Fruit fly (Drosophila melanogaster) whole organism, embryonic: Measurements from ENCODE around the gene CG33654.

ENCODE experiments used
- C15 ChIP-seq: fragments of 200-800 bp; sonication (Bioruptor generic); IDR thresholded peaks from 3 replicates; pipeline ENCODE4 v1.3.6; 2022; ENCODE audit warnings: missing biosample characterization, missing genetic modification characterization
- CG10565 ChIP-seq: fragments of 200-800 bp; sonication (Bioruptor generic); optimal IDR thresholded peaks from 3 replicates; lab custom pipeline; 2016; ENCODE audit warnings: missing biosample characterization, mild to moderate bottlenecking, missing genetic modification characterization
- CG11560 ChIP-seq: fragments of 200-800 bp; sonication (Bioruptor generic); IDR thresholded peaks from 3 replicates; pipeline ENCODE4 v1.3.6; 2022; ENCODE audit warnings: missing biosample characterization, missing genetic modification characterization
- CG14014 ChIP-seq: fragments of 200-800 bp; sonication (Bioruptor generic); IDR thresholded peaks from 2 replicates; pipeline ENCODE4 v1.3.6; 2022; ENCODE audit warnings: missing biosample characterization, missing genetic modification characterization
- CG16815 ChIP-seq: fragments of 200-800 bp; sonication (Bioruptor generic); optimal IDR thresholded peaks from 3 replicates; lab custom pipeline; 2017; ENCODE audit warnings: missing biosample characterization, mild to moderate bottlenecking, missing genetic modification characterization
- CG17328 ChIP-seq: fragments of 200-800 bp; sonication (Bioruptor generic); IDR thresholded peaks from 2 replicates; pipeline ENCODE4 v1.3.6; 2022; ENCODE audit warnings: missing biosample characterization, missing genetic modification characterization
- CG2129 ChIP-seq: fragments of 200-800 bp; sonication (Bioruptor generic); IDR thresholded peaks from 2 replicates; pipeline ENCODE4 v1.3.6; 2022; ENCODE audit warnings: missing biosample characterization, missing genetic modification characterization; ENCODE audit not compliant: partially characterized antibody
- CG31365 ChIP-seq: fragments of 200-800 bp; sonication (Bioruptor generic); optimal IDR thresholded peaks from 2 replicates; lab custom pipeline; 2018; ENCODE audit warnings: missing biosample characterization, mild to moderate bottlenecking, missing genetic modification characterization
- CG3838 ChIP-seq: fragments of 200-800 bp; sonication (Bioruptor generic); optimal IDR thresholded peaks from 3 replicates; lab custom pipeline; 2016; ENCODE audit warnings: missing biosample characterization, missing genetic modification characterization
- CG4328 ChIP-seq: fragments of 200-800 bp; sonication (Bioruptor generic); optimal IDR thresholded peaks from 3 replicates; lab custom pipeline; 2017; ENCODE audit warnings: missing biosample characterization, missing genetic modification reagents, missing genetic modification characterization
- CG4617 ChIP-seq: fragments of 200-800 bp; sonication (Bioruptor generic); optimal IDR thresholded peaks from 3 replicates; lab custom pipeline; 2016; ENCODE audit warnings: missing biosample characterization, missing genetic modification characterization, borderline replicate concordance
- CG6175 ChIP-seq: fragments of 200-800 bp; sonication (Bioruptor generic); IDR thresholded peaks from 3 replicates; pipeline ENCODE4 v1.3.6; 2022; ENCODE audit warnings: missing biosample characterization, missing genetic modification characterization
- CG7372 ChIP-seq: fragments of 200-800 bp; sonication (Bioruptor generic); IDR thresholded peaks from 2 replicates; pipeline ENCODE4 v1.3.6; 2022; ENCODE audit warnings: missing biosample characterization, missing genetic modification characterization
- CG7556 ChIP-seq: fragments of 200-800 bp; sonication (Bioruptor generic); optimal IDR thresholded peaks from 2 replicates; lab custom pipeline; 2017; ENCODE audit warnings: missing biosample characterization, mild to moderate bottlenecking, missing genetic modification characterization
- CG9437 ChIP-seq: fragments of 200-800 bp; sonication (Bioruptor generic); optimal IDR thresholded peaks from 2 replicates; lab custom pipeline; 2018; ENCODE audit warnings: missing biosample characterization, mild to moderate bottlenecking, missing genetic modification characterization
- D19A ChIP-seq: fragments of 200-800 bp; optimal IDR thresholded peaks from 3 replicates; lab custom pipeline; 2019; ENCODE audit warnings: missing biosample characterization, mild to moderate bottlenecking, missing genetic modification characterization, moderate library complexity
- D19B ChIP-seq: fragments of 200-800 bp; sonication (Bioruptor generic); optimal IDR thresholded peaks from 2 replicates; lab custom pipeline; 2017; ENCODE audit warnings: missing biosample characterization, mild to moderate bottlenecking, missing genetic modification characterization
- Dll ChIP-seq: fragments of 200-800 bp; sonication (Bioruptor generic); IDR thresholded peaks from 4 replicates; pipeline ENCODE4 v1.3.6; 2022; ENCODE audit warnings: missing biosample characterization, missing genetic modification characterization; ENCODE audit not compliant: partially characterized antibody
- Ets97D ChIP-seq: fragments of 200-800 bp; sonication (Bioruptor generic); optimal IDR thresholded peaks from 3 replicates; lab custom pipeline; 2016; ENCODE audit warnings: missing biosample characterization, missing genetic modification characterization
- HLH4C ChIP-seq: fragments of 200-800 bp; sonication (Bioruptor generic); IDR thresholded peaks from 3 replicates; pipeline ENCODE4 v1.3.6; 2022; ENCODE audit warnings: missing biosample characterization, missing genetic modification characterization; ENCODE audit not compliant: partially characterized antibody
- MTF-1 ChIP-seq: fragments of 200-800 bp; sonication (Bioruptor generic); optimal IDR thresholded peaks from 2 replicates; lab custom pipeline; 2018; ENCODE audit warnings: missing biosample characterization, mild to moderate bottlenecking, missing genetic modification characterization, borderline replicate concordance
- Neu2 ChIP-seq: fragments of 200-800 bp; sonication (Bioruptor generic); optimal IDR thresholded peaks from 3 replicates; lab custom pipeline; 2016; ENCODE audit warnings: missing biosample characterization, missing genetic modification characterization, borderline replicate concordance
- Sry-β ChIP-seq: fragments of 200-800 bp; sonication (Bioruptor generic); optimal IDR thresholded peaks from 2 replicates; lab custom pipeline; 2018; ENCODE audit warnings: missing biosample characterization, mild to moderate bottlenecking, missing genetic modification characterization, moderate library complexity
- Tbp ChIP-seq: fragments of >200 bp; optimal IDR thresholded peaks from 2 replicates; lab custom pipeline; 2018; ENCODE audit warnings: missing biosample characterization, missing genetic modification characterization
- ac ChIP-seq: fragments of 200-800 bp; sonication (Bioruptor generic); optimal IDR thresholded peaks from 3 replicates; lab custom pipeline; 2017; ENCODE audit warnings: missing biosample characterization, mild to moderate bottlenecking, missing genetic modification characterization
- ash1 ChIP-seq: fragments of 200-800 bp; sonication (Bioruptor generic); optimal IDR thresholded peaks from 2 replicates; lab custom pipeline; 2018; ENCODE audit warnings: missing biosample characterization, mild to moderate bottlenecking, missing genetic modification characterization
- az2 ChIP-seq: fragments of 200-800 bp; sonication (Bioruptor generic); optimal IDR thresholded peaks from 3 replicates; lab custom pipeline; 2016; ENCODE audit warnings: missing biosample characterization, missing genetic modification characterization
- bowl ChIP-seq: fragments of 200-800 bp; sonication (Bioruptor generic); IDR thresholded peaks from 2 replicates; pipeline ENCODE4 v1.3.6; 2022; ENCODE audit warnings: missing biosample characterization, missing genetic modification characterization
- crol ChIP-seq: fragments of 200-800 bp; sonication (Bioruptor generic); IDR thresholded peaks from 2 replicates; pipeline ENCODE4 v1.3.6; 2022; ENCODE audit warnings: missing biosample characterization, missing genetic modification characterization
- da ChIP-seq: fragments of 200-800 bp; sonication (Bioruptor generic); optimal IDR thresholded peaks from 2 replicates; lab custom pipeline; 2016; ENCODE audit warnings: missing biosample characterization, missing genetic modification characterization
- danr ChIP-seq: fragments of 200-800 bp; sonication (Bioruptor generic); IDR thresholded peaks from 2 replicates; pipeline ENCODE4 v1.3.6; 2022; ENCODE audit warnings: missing biosample characterization, missing genetic modification characterization
- dmrt99B ChIP-seq: fragments of 200-800 bp; sonication (Bioruptor generic); optimal IDR thresholded peaks from 2 replicates; lab custom pipeline; 2018; ENCODE audit warnings: missing biosample characterization, mild to moderate bottlenecking, missing genetic modification characterization, moderate library complexity
- dpn ChIP-seq, 2 experiments: fragments of 200-800 bp; sonication (Bioruptor generic); optimal IDR thresholded peaks; 3 replicates each; lab custom pipeline; 2016; ENCODE audit warnings: missing biosample characterization in 2 of 2, missing genetic modification characterization in 2 of 2
- eve ChIP-seq, 2 experiments: fragments of >200 bp; optimal IDR thresholded peaks; 2 replicates each; lab custom pipeline; 2017; ENCODE audit warnings: missing biosample characterization in 2 of 2, missing genetic modification characterization in 2 of 2
- gfzf ChIP-seq: fragments of 200-800 bp; sonication (Bioruptor generic); optimal IDR thresholded peaks from 2 replicates; lab custom pipeline; 2016; ENCODE audit warnings: missing biosample characterization, mild to moderate bottlenecking, missing genetic modification characterization, moderate library complexity
- grn ChIP-seq: fragments of 200-800 bp; sonication (Bioruptor generic); optimal IDR thresholded peaks from 3 replicates; lab custom pipeline; 2017; ENCODE audit warnings: missing biosample characterization, missing genetic modification characterization
- her ChIP-seq: fragments of 200-800 bp; sonication (Bioruptor generic); optimal IDR thresholded peaks from 2 replicates; lab custom pipeline; 2016; ENCODE audit warnings: missing biosample characterization, missing genetic modification characterization
- lab ChIP-seq: fragments of 200-800 bp; sonication (Bioruptor generic); optimal IDR thresholded peaks from 3 replicates; lab custom pipeline; 2017; ENCODE audit warnings: missing biosample characterization, missing genetic modification characterization, mild to moderate bottlenecking, moderate library complexity, missing genetic modification reagents
- mirr ChIP-seq: fragments of 200-800 bp; sonication (Bioruptor generic); optimal IDR thresholded peaks from 3 replicates; lab custom pipeline; 2018; ENCODE audit warnings: missing biosample characterization, mild to moderate bottlenecking, missing genetic modification characterization
- nom ChIP-seq: fragments of 200-800 bp; sonication (Bioruptor generic); optimal IDR thresholded peaks from 2 replicates; lab custom pipeline; 2017; ENCODE audit warnings: missing biosample characterization, missing genetic modification characterization, mild to moderate bottlenecking, moderate library complexity, missing genetic modification reagents
- pan ChIP-seq, 4 experiments: fragments of >200 bp in 3 of 4; fragments of 200-800 bp in 1 of 4; sonication (Bioruptor generic) in 1 of 4; optimal IDR thresholded peaks in 3 of 4; IDR thresholded peaks in 1 of 4; 2 replicates each; pipeline versions ENCODE4 v1.3.6 to Lab custom; 2017 to 2022; ENCODE audit warnings: missing biosample characterization in 2 of 4, missing genetic modification characterization in 2 of 4, mixed read lengths in 1 of 4
- pb ChIP-seq: fragments of 200-800 bp; sonication (Bioruptor generic); optimal IDR thresholded peaks from 3 replicates; lab custom pipeline; 2016; ENCODE audit warnings: missing biosample characterization, missing genetic modification characterization
- prd ChIP-seq, 3 experiments: fragments of >200 bp in 2 of 3; fragments of 200-800 bp in 1 of 3; sonication (Bioruptor generic) in 1 of 3; optimal IDR thresholded peaks in 2 of 3; IDR thresholded peaks in 1 of 3; 2 replicates in 2 of 3; 3 replicates in 1 of 3; pipeline versions ENCODE4 v1.3.6 to Lab custom; 2017 to 2022; ENCODE audit warnings: missing biosample characterization in 1 of 3, missing genetic modification characterization in 1 of 3
- sim ChIP-seq: fragments of 200-800 bp; sonication (Bioruptor generic); IDR thresholded peaks from 2 replicates; pipeline ENCODE4 v1.3.6; 2022; ENCODE audit warnings: missing biosample characterization, missing genetic modification characterization
- sug ChIP-seq: fragments of 200-800 bp; optimal IDR thresholded peaks from 2 replicates; lab custom pipeline; 2019; ENCODE audit warnings: missing biosample characterization, mild to moderate bottlenecking, missing genetic modification characterization, moderate library complexity
- tx ChIP-seq: fragments of 200-800 bp; sonication (Bioruptor generic); optimal IDR thresholded peaks from 2 replicates; lab custom pipeline; 2016; ENCODE audit warnings: missing biosample characterization, missing genetic modification characterization
- z ChIP-seq: fragments of 200-800 bp; sonication (Bioruptor generic); IDR thresholded peaks from 3 replicates; pipeline ENCODE4 v1.3.6; 2022; ENCODE audit warnings: missing biosample characterization, missing genetic modification characterization
- zen ChIP-seq: fragments of 200-800 bp; sonication (Bioruptor generic); optimal IDR thresholded peaks from 3 replicates; lab custom pipeline; 2018; ENCODE audit warnings: missing biosample characterization, mild to moderate bottlenecking, missing genetic modification characterization, moderate library complexity

Gene CG33654

dm6 chr3R:9563240-9563992 is 19.6 kb downstream of the CG33654 start, which contains the start of the genes CG9393 and Vps45 (continued):
- TF ChIP-seq sug (tag; lab: Kevin White, UChicago), result peak; percentile 83
- TF ChIP-seq Ets97D (GFP tag; lab: Kevin White, UChicago), result peak; percentile 77
- peak; percentile 92 for TF ChIP-seq CG11560 (tag; lab: Robert Waterston, UW)
- no peak for TF ChIP-seq CG10565 (GFP tag; lab: Kevin White, UChicago)
- no peak for TF ChIP-seq D19B (GFP tag; lab: Kevin White, UChicago)
- no peak for TF ChIP-seq crol (GFP tag; lab: Robert Waterston, UW)
- no peak for TF ChIP-seq her
- peak; percentile 75 for TF ChIP-seq CG2129 (GFP tag; lab: Robert Waterston, UW)
- peak; percentile 25 for TF ChIP-seq tx
- TF ChIP-seq CG7556 (GFP tag; lab: Kevin White, UChicago), result peak; percentile 50
- no peak for TF ChIP-seq CG31365 (tag; lab: Kevin White, UChicago)
- TF ChIP-seq z (GFP tag; lab: Robert Waterston, UW), result no peak
- peak; percentile 84 for TF ChIP-seq grn (GFP tag; lab: Kevin White, UChicago)
- TF ChIP-seq gfzf (GFP tag; lab: Kevin White, UChicago), result peak; percentile 27
- no peak for TF ChIP-seq danr (GFP tag; lab: Robert Waterston, UW)
- no peak for TF ChIP-seq MTF-1 (GFP tag; lab: Kevin White, UChicago)
- peak; percentile 5 for TF ChIP-seq Neu2 (GFP tag; lab: Kevin White, UChicago)
- TF ChIP-seq CG4617, result peak; percentile 75
- TF ChIP-seq ash1 (GFP tag; lab: Kevin White, UChicago), result no peak
- peak; percentile 95 for TF ChIP-seq Dll (GFP tag; lab: Robert Waterston, UW)
- peak; percentile 3 for TF ChIP-seq CG16815 (GFP tag; lab: Kevin White, UChicago)
- TF ChIP-seq CG3838 (GFP tag; lab: Kevin White, UChicago), result no peak
- TF ChIP-seq prd (optimal IDR thresholded peaks at IDR 0.05; lab: Kevin White, UChicago), result no peak
- TF ChIP-seq prd (GFP tag; IDR thresholded peaks at IDR 0.05; lab: Robert Waterston, UW), result peak; percentile 66
- no peak for TF ChIP-seq dmrt99B (tag; lab: Kevin White, UChicago)
- TF ChIP-seq CG9437 (GFP tag; lab: Kevin White, UChicago), result peak; percentile 42
- peak; percentile 29 for TF ChIP-seq mirr (GFP tag; lab: Kevin White, UChicago)
- no peak for TF ChIP-seq D19A (tag; lab: Kevin White, UChicago)
- TF ChIP-seq CG17328 (GFP tag; lab: Robert Waterston, UW), result 0 out of 2 replicates have a peak, but pooled peaks have one; percentile 35
- TF ChIP-seq HLH4C, result peak; percentile 94
- TF ChIP-seq CG6175 (GFP tag; lab: Robert Waterston, UW), result no peak
- TF ChIP-seq Tbp, result peak; percentile 18
- TF ChIP-seq sim (GFP tag; lab: Robert Waterston, UW), result no peak
- TF ChIP-seq CG4328 (GFP tag; lab: Kevin White, UChicago), result peak; percentile 16
- TF ChIP-seq da (GFP tag; lab: Kevin White, UChicago), result peak; percentile 57
- TF ChIP-seq ac (GFP tag; lab: Kevin White, UChicago), result no peak
- TF ChIP-seq lab, result no peak
- TF ChIP-seq nom (GFP tag; lab: Kevin White, UChicago), result no peak
- no peak for TF ChIP-seq pan (optimal IDR thresholded peaks at IDR 0.05; lab: Kevin White, UChicago)
- TF ChIP-seq pan (GFP tag; optimal IDR thresholded peaks at IDR 0.05 in 1 of 2, IDR thresholded peaks at IDR 0.05 in 1 of 2), result peak in 1 of 2 experiments; percentile 32
- no peak for TF ChIP-seq eve (GFP tag; optimal IDR thresholded peaks at IDR 0.05; lab: Kevin White, UChicago)
- TF ChIP-seq C15 (GFP tag; lab: Robert Waterston, UW), result no peak
- TF ChIP-seq CG14014 (GFP tag; lab: Robert Waterston, UW), result no peak; the same call in 1 of the 2 replicates
- TF ChIP-seq Sry-β (GFP tag; lab: Kevin White, UChicago), result peak; percentile 96
- no peak for TF ChIP-seq bowl (GFP tag; lab: Robert Waterston, UW)
- no peak for TF ChIP-seq pb (GFP tag; lab: Kevin White, UChicago)
- peak; percentile 51 for TF ChIP-seq zen (tag; lab: Kevin White, UChicago)
- TF ChIP-seq CG7372 (GFP tag; lab: Robert Waterston, UW), result peak; percentile 40; the same call in 1 of the 2 replicates
- TF ChIP-seq dpn (GFP tag; optimal IDR thresholded peaks at IDR 0.05; lab: Kevin White, UChicago), result peak; percentile 77
- peak; percentile 48 for TF ChIP-seq az2 (GFP tag; lab: Kevin White, UChicago)
